Worm (Caenorhabditis elegans) whole organism, L1 larva: ENCODE results near the gene K03B4.4.

Source experiments
- Y116A8C.19 ChIP-seq: sonication (generic microtip); optimal IDR thresholded peaks from 2 replicates; lab custom pipeline; 2016; ENCODE audit warnings: missing compliant biosample characterization, missing genetic modification characterization, borderline replicate concordance
- alr-1 ChIP-seq: fragments of 200-800 bp; sonication (Bioruptor generic); optimal IDR thresholded peaks from 2 replicates; lab custom pipeline; 2018; ENCODE audit warnings: borderline replicate concordance, mild to moderate bottlenecking, missing genetic modification characterization, missing compliant biosample characterization
- ama-1 ChIP-seq: fragments of 150-350 bp; optimal IDR thresholded peaks from 2 replicates; lab custom pipeline; 2014
- blmp-1 ChIP-seq: fragments of 150-350 bp; optimal IDR thresholded peaks from 2 replicates; lab custom pipeline; 2014; ENCODE audit warnings: missing biosample characterization, missing genetic modification characterization
- ceh-82 ChIP-seq, 3 experiments: fragments of 150-350 bp in 1 of 3; sonication (generic microtip) in 2 of 3; optimal IDR thresholded peaks; 2 replicates each; lab custom pipeline; 2014 to 2017; ENCODE audit warnings: missing biosample characterization in 3 of 3, missing genetic modification characterization in 3 of 3
- ceh-90 ChIP-seq: sonication (generic microtip); optimal IDR thresholded peaks from 2 replicates; lab custom pipeline; 2016; ENCODE audit warnings: missing genetic modification characterization, missing compliant biosample characterization
- ces-1 ChIP-seq: fragments of 150-350 bp; optimal IDR thresholded peaks from 2 replicates; lab custom pipeline; 2014; ENCODE audit warnings: missing biosample characterization, missing genetic modification reagents, missing genetic modification characterization
- efl-1 ChIP-seq, 4 experiments: fragments of 150-350 bp; optimal IDR thresholded peaks in 3 of 4; peaks in 1 of 4; 1 replicate in 1 of 4; 2 replicates in 3 of 4; lab custom pipeline; 2014; ENCODE audit warnings: missing biosample characterization in 2 of 4, missing genetic modification characterization in 2 of 4, missing genetic modification reagents in 2 of 4
- egl-13 ChIP-seq: sonication (generic microtip); optimal IDR thresholded peaks from 2 replicates; lab custom pipeline; 2016; ENCODE audit warnings: missing genotype, missing genetic modification reagents, missing genetic modification characterization, missing compliant biosample characterization
- egl-27 ChIP-seq, 2 experiments: fragments of 150-350 bp in 1 of 2; sonication (generic microtip); optimal IDR thresholded peaks; 3 replicates each; lab custom pipeline; 2017 to 2018; ENCODE audit warnings: missing biosample characterization in 2 of 2, missing genetic modification characterization in 2 of 2, missing genetic modification reagents in 2 of 2
- elt-2 ChIP-seq: sonication (generic microtip); optimal IDR thresholded peaks from 2 replicates; lab custom pipeline; 2016; ENCODE audit warnings: missing genetic modification characterization, mild to moderate bottlenecking, inconsistent platforms, missing compliant biosample characterization, missing genetic modification reagents
- elt-3 ChIP-seq, 6 experiments: fragments of 150-350 bp in 1 of 6; sonication (generic microtip); optimal IDR thresholded peaks; 2 replicates each; lab custom pipeline; 2017 to 2018; ENCODE audit warnings: missing biosample characterization in 6 of 6, missing genetic modification characterization in 6 of 6, inconsistent platforms in 1 of 6
- ets-5 ChIP-seq: fragments of 200-800 bp; sonication (Bioruptor generic); IDR thresholded peaks from 2 replicates; pipeline ENCODE4 v1.3.6; 2022; ENCODE audit warnings: missing genetic modification characterization, missing compliant biosample characterization
- fkh-4 ChIP-seq: sonication (generic microtip); optimal IDR thresholded peaks from 2 replicates; lab custom pipeline; 2016; ENCODE audit warnings: missing compliant biosample characterization, missing genetic modification characterization, borderline replicate concordance
- hlh-17 ChIP-seq: fragments of 200-800 bp; sonication (Bioruptor generic); optimal IDR thresholded peaks from 2 replicates; lab custom pipeline; 2018; ENCODE audit warnings: missing genetic modification characterization, mild to moderate bottlenecking, missing compliant biosample characterization, moderate library complexity, borderline replicate concordance
- lin-14 ChIP-seq: fragments of 200-800 bp; sonication (Bioruptor generic); optimal IDR thresholded peaks from 2 replicates; lab custom pipeline; 2018; ENCODE audit warnings: mild to moderate bottlenecking, missing genetic modification characterization, moderate library complexity, missing compliant biosample characterization
- lin-15B ChIP-seq: fragments of 150-350 bp; sonication (generic microtip); optimal IDR thresholded peaks from 3 replicates; lab custom pipeline; 2014; ENCODE audit warnings: missing biosample characterization, missing genetic modification characterization
- lin-39 ChIP-seq: fragments of 150-350 bp; optimal IDR thresholded peaks from 2 replicates; lab custom pipeline; 2014; ENCODE audit warnings: missing biosample characterization, missing genetic modification reagents, missing genetic modification characterization
- lir-3 ChIP-seq: sonication (generic microtip); optimal IDR thresholded peaks from 2 replicates; lab custom pipeline; 2016; ENCODE audit warnings: mild to moderate bottlenecking, missing genetic modification characterization, moderate library complexity, missing compliant biosample characterization; ENCODE audit not compliant: poor library complexity
- lsy-2 ChIP-seq, 2 experiments: fragments of 150-350 bp; optimal IDR thresholded peaks; 2 replicates each; lab custom pipeline; 2014; ENCODE audit warnings: missing biosample characterization in 2 of 2, missing genetic modification characterization in 2 of 2
- mdl-1 ChIP-seq, 2 experiments: fragments of 150-350 bp; optimal IDR thresholded peaks; 2 replicates each; lab custom pipeline; 2014 to 2017; ENCODE audit warnings: missing biosample characterization in 2 of 2, missing genetic modification characterization in 2 of 2, inconsistent platforms in 1 of 2
- mef-2 ChIP-seq: fragments of 150-350 bp; optimal IDR thresholded peaks from 2 replicates; lab custom pipeline; 2014; ENCODE audit warnings: missing biosample characterization, missing genetic modification characterization
- nhr-11 ChIP-seq: fragments of 150-350 bp; optimal IDR thresholded peaks from 2 replicates; lab custom pipeline; 2014; ENCODE audit warnings: missing biosample characterization, missing genetic modification characterization
- nhr-19 ChIP-seq: fragments of 200-800 bp; sonication (Bioruptor generic); conservative IDR thresholded peaks from 2 replicates; pipeline ENCODE4 v1.3.6; 2022; ENCODE audit warnings: missing genetic modification characterization, missing compliant biosample characterization
- nhr-20 ChIP-seq: sonication (generic microtip); optimal IDR thresholded peaks from 2 replicates; lab custom pipeline; 2016; ENCODE audit warnings: mild to moderate bottlenecking, missing genetic modification characterization, missing compliant biosample characterization
- nhr-237 ChIP-seq: fragments of 150-350 bp; optimal IDR thresholded peaks from 2 replicates; lab custom pipeline; 2014; ENCODE audit warnings: missing biosample characterization, missing genetic modification characterization
- nhr-71 ChIP-seq: sonication (generic microtip); optimal IDR thresholded peaks from 2 replicates; lab custom pipeline; 2016; ENCODE audit warnings: mild to moderate bottlenecking, missing genetic modification characterization, moderate library complexity, missing compliant biosample characterization
- nhr-76 ChIP-seq: sonication (generic microtip); optimal IDR thresholded peaks from 2 replicates; lab custom pipeline; 2017; ENCODE audit warnings: missing biosample characterization, missing genetic modification characterization
- nhr-84 ChIP-seq: sonication (generic microtip); optimal IDR thresholded peaks from 2 replicates; lab custom pipeline; 2017; ENCODE audit warnings: missing biosample characterization, missing genetic modification characterization
- nhr-85 ChIP-seq: sonication (generic microtip); peaks from one replicate; lab custom pipeline; 2016; ENCODE audit warnings: missing genetic modification characterization, inconsistent platforms, missing compliant biosample characterization
- nhr-90 ChIP-seq: sonication (generic microtip); optimal IDR thresholded peaks from 2 replicates; lab custom pipeline; 2016; ENCODE audit warnings: mild to moderate bottlenecking, missing genetic modification characterization, missing compliant biosample characterization; ENCODE audit not compliant: poor library complexity
- pag-3 ChIP-seq: sonication (generic microtip); optimal IDR thresholded peaks from 2 replicates; lab custom pipeline; 2017; ENCODE audit warnings: missing genetic modification characterization, mild to moderate bottlenecking, missing compliant biosample characterization, antibody characterized with exemption, borderline replicate concordance; ENCODE audit not compliant: insufficient read depth
- pqm-1 ChIP-seq: sonication (generic microtip); optimal IDR thresholded peaks from 3 replicates; lab custom pipeline; 2017; ENCODE audit warnings: missing biosample characterization, missing genetic modification characterization
- rnt-1 ChIP-seq: sonication (generic microtip); optimal IDR thresholded peaks from 2 replicates; lab custom pipeline; 2016; ENCODE audit warnings: mild to moderate bottlenecking, missing genetic modification characterization, moderate library complexity, missing compliant biosample characterization
- snu-23 ChIP-seq: sonication (generic microtip); optimal IDR thresholded peaks from 2 replicates; lab custom pipeline; 2016; ENCODE audit warnings: missing genetic modification characterization, missing compliant biosample characterization
- sup-37 ChIP-seq: fragments of 200-800 bp; sonication (Bioruptor generic); optimal IDR thresholded peaks from 2 replicates; lab custom pipeline; 2018; ENCODE audit warnings: mild to moderate bottlenecking, missing genetic modification characterization, missing compliant biosample characterization
- swsn-7 ChIP-seq: sonication (generic microtip); optimal IDR thresholded peaks from 2 replicates; lab custom pipeline; 2016; ENCODE audit warnings: missing genetic modification characterization, missing compliant biosample characterization
- tbx-2 ChIP-seq: sonication (generic microtip); optimal IDR thresholded peaks from 2 replicates; lab custom pipeline; 2016; ENCODE audit warnings: missing genetic modification characterization, missing compliant biosample characterization
- unc-130 ChIP-seq: fragments of 150-350 bp; optimal IDR thresholded peaks from 2 replicates; lab custom pipeline; 2017; ENCODE audit warnings: missing biosample characterization, missing genetic modification characterization, inconsistent platforms
- unc-30 ChIP-seq: sonication (generic microtip); optimal IDR thresholded peaks from 2 replicates; lab custom pipeline; 2017; ENCODE audit warnings: missing biosample characterization, missing genetic modification characterization
- unc-62 ChIP-seq: fragments of 150-350 bp; optimal IDR thresholded peaks from 2 replicates; lab custom pipeline; 2014; ENCODE audit warnings: missing biosample characterization, missing genetic modification reagents, missing genetic modification characterization
- unc-86 ChIP-seq: sonication (generic microtip); optimal IDR thresholded peaks from 2 replicates; lab custom pipeline; 2016; ENCODE audit warnings: missing genetic modification characterization, missing compliant biosample characterization
- unc-98 ChIP-seq: fragments of 200-800 bp; sonication (Bioruptor generic); IDR thresholded peaks from 2 replicates; pipeline ENCODE4 v1.3.6; 2022; ENCODE audit warnings: missing genetic modification characterization, missing compliant biosample characterization
- vab-15 ChIP-seq: sonication (generic microtip); optimal IDR thresholded peaks from 2 replicates; lab custom pipeline; 2017; ENCODE audit warnings: missing genotype, mild to moderate bottlenecking, missing genetic modification characterization, missing compliant biosample characterization
- ztf-4 ChIP-seq: fragments of 150-350 bp; optimal IDR thresholded peaks from 2 replicates; lab custom pipeline; 2014; ENCODE audit warnings: missing biosample characterization, missing genetic modification characterization

Gene K03B4.4

ce11 chrV:4694466-4695092, 12.8 kb downstream of the K03B4.4 start:
- TF ChIP-seq nhr-237, result no peak
- no peak for TF ChIP-seq ces-1 (GFP tag; lab: Kevin White, UChicago)
- TF ChIP-seq ama-1, result no peak
- TF ChIP-seq elt-2 (tag; lab: Kevin White, UChicago), result no peak
- peak; percentile 68 for TF ChIP-seq vab-15 (tag; lab: Kevin White, UChicago)
- TF ChIP-seq tbx-2, result peak; percentile 14
- TF ChIP-seq nhr-85 (tag; lab: Kevin White, UChicago), result peak; percentile 66
- peak; percentile 11 for TF ChIP-seq snu-23 (GFP tag; lab: Kevin White, UChicago)
- peak; percentile 55 for TF ChIP-seq nhr-11 (tag; lab: Kevin White, UChicago)
- TF ChIP-seq blmp-1 (tag; lab: Kevin White, UChicago), result peak; percentile 16
- TF ChIP-seq lin-39 (tag; lab: Kevin White, UChicago), result peak; percentile 27
- no peak for TF ChIP-seq alr-1 (tag; lab: Kevin White, UChicago)
- peak; percentile 15 for TF ChIP-seq rnt-1 (tag; lab: Kevin White, UChicago)
- TF ChIP-seq nhr-71 (tag; lab: Kevin White, UChicago), result peak; percentile 65
- no peak for TF ChIP-seq nhr-90 (tag; lab: Kevin White, UChicago)
- TF ChIP-seq mdl-1 (tag; optimal IDR thresholded peaks at IDR 0.05; lab: Kevin White, UChicago), result peak in 1 of 2 experiments; percentile 23
- TF ChIP-seq nhr-19 (GFP tag; lab: Robert Waterston, UW), result peak; percentile 46
- TF ChIP-seq lin-15B (tag; lab: Kevin White, UChicago), result no peak
- TF ChIP-seq swsn-7 (tag; lab: Kevin White, UChicago), result no peak
- TF ChIP-seq pag-3 (tag; lab: Kevin White, UChicago), result no peak
- peak; percentile 56 for TF ChIP-seq lin-14
- TF ChIP-seq unc-62 (GFP tag; lab: Kevin White, UChicago), result no peak
- TF ChIP-seq Y116A8C.19 (tag; lab: Kevin White, UChicago), result no peak
- TF ChIP-seq pqm-1 (tag; lab: Kevin White, UChicago), result no peak
- no peak for TF ChIP-seq unc-130 (tag; lab: Kevin White, UChicago)
- no peak for TF ChIP-seq unc-86
- TF ChIP-seq nhr-84 (tag; lab: Kevin White, UChicago), result no peak
- peak; percentile 35 for TF ChIP-seq nhr-20 (tag; lab: Kevin White, UChicago)
- TF ChIP-seq efl-1 (optimal IDR thresholded peaks at IDR 0.05; lab: Kevin White, UChicago), result no peak
- TF ChIP-seq efl-1 (GFP tag; optimal IDR thresholded peaks at IDR 0.05 in 1 of 2; lab: Kevin White, UChicago), result peak in 1 of 2 experiments; percentile 84
- TF ChIP-seq ceh-82 (tag; optimal IDR thresholded peaks at IDR 0.05; lab: Kevin White, UChicago), result no peak
- TF ChIP-seq lir-3, result peak; percentile 57
- TF ChIP-seq sup-37 (GFP tag; lab: Kevin White, UChicago), result peak; percentile 43
- peak; percentile 9 to 62 for TF ChIP-seq lsy-2 (tag; optimal IDR thresholded peaks at IDR 0.05; lab: Kevin White, UChicago)
- TF ChIP-seq egl-13, result no peak
- TF ChIP-seq mef-2 (tag; lab: Kevin White, UChicago), result no peak
- TF ChIP-seq hlh-17 (GFP tag; lab: Kevin White, UChicago), result no peak
- peak; percentile 24 for TF ChIP-seq ztf-4 (tag; lab: Kevin White, UChicago)
- no peak for TF ChIP-seq ceh-90

ce11 chrV:4698675-4699074, 16.9 kb downstream of the K03B4.4 start:
- TF ChIP-seq nhr-84 (tag; lab: Kevin White, UChicago) (no peak), blmp-1 (tag; lab: Kevin White, UChicago) (peak; percentile 36), ets-5 (GFP tag; lab: Robert Waterston, UW) (no peak), lir-3 (no peak), Y116A8C.19 (tag; lab: Kevin White, UChicago) (no peak), unc-98 (GFP tag; lab: Robert Waterston, UW) (no peak), elt-3 (tag; optimal IDR thresholded peaks at IDR 0.05; lab: Kevin White, UChicago) (peak in 1 of 6 experiments; percentile 27), unc-30 (tag; lab: Kevin White, UChicago) (no peak), nhr-237 (no peak), egl-27 (tag; optimal IDR thresholded peaks at IDR 0.05; lab: Kevin White, UChicago) (no peak), alr-1 (tag; lab: Kevin White, UChicago) (no peak), fkh-4 (tag; lab: Kevin White, UChicago) (no peak), nhr-76 (tag; lab: Kevin White, UChicago) (no peak)
